Worm (Caenorhabditis elegans) whole organism, L4/young adult: ENCODE results near the gene F55C9.14.

Experiments
- W03F9.2 ChIP-seq: fragments of 150-350 bp; optimal IDR thresholded peaks from 2 replicates; lab custom pipeline; 2014; ENCODE audit warnings: missing biosample characterization, missing genetic modification characterization
- dao-5 ChIP-seq: sonication (generic microtip); optimal IDR thresholded peaks from 2 replicates; lab custom pipeline; 2016; ENCODE audit warnings: missing genotype, missing genetic modification characterization, moderate library complexity, missing compliant biosample characterization

ce11 chrV:19279888-19280287 lies 19.5 kb upstream of the F55C9.14 start, which contains the start of gene F21D9.8:
- TF ChIP-seq W03F9.2: no peak
- no peak for TF ChIP-seq dao-5 (tag; lab: Kevin White, UChicago)
